Worm (Caenorhabditis elegans) whole organism, late embryonic: ENCODE data around the gene F08G12.1.

Experiments
- C08G9.2 ChIP-seq: sonication (generic microtip); optimal IDR thresholded peaks from 2 replicates; lab custom pipeline; 2016; ENCODE audit warnings: mild to moderate bottlenecking, missing genetic modification characterization, moderate library complexity, missing compliant biosample characterization
- F13H6.1 ChIP-seq: sonication (generic microtip); optimal IDR thresholded peaks from 2 replicates; lab custom pipeline; 2016; ENCODE audit warnings: missing genetic modification characterization, missing compliant biosample characterization
- K09A11.1 ChIP-seq: sonication (generic microtip); optimal IDR thresholded peaks from 2 replicates; lab custom pipeline; 2017; ENCODE audit warnings: antibody characterized with exemption, mild to moderate bottlenecking, missing genetic modification characterization, missing compliant biosample characterization; ENCODE audit not compliant: insufficient read depth
- ceh-14 ChIP-seq: sonication (generic microtip); optimal IDR thresholded peaks from 2 replicates; lab custom pipeline; 2016; ENCODE audit warnings: missing genotype, missing genetic modification characterization, missing compliant biosample characterization
- ceh-18 ChIP-seq: sonication (generic microtip); optimal IDR thresholded peaks from 2 replicates; lab custom pipeline; 2016; ENCODE audit warnings: missing genetic modification characterization, missing compliant biosample characterization
- ceh-19 ChIP-seq: fragments of 200-800 bp; sonication (Bioruptor generic); optimal IDR thresholded peaks from 2 replicates; lab custom pipeline; 2018; ENCODE audit warnings: mild to moderate bottlenecking, missing genetic modification characterization, missing compliant biosample characterization
- ceh-2 ChIP-seq: sonication (generic microtip); optimal IDR thresholded peaks from 2 replicates; lab custom pipeline; 2016; ENCODE audit warnings: missing genotype, missing genetic modification characterization, missing compliant biosample characterization
- ceh-24 ChIP-seq: sonication (generic microtip); optimal IDR thresholded peaks from 2 replicates; lab custom pipeline; 2016; ENCODE audit warnings: mild to moderate bottlenecking, missing genetic modification characterization, missing compliant biosample characterization
- ceh-30 ChIP-seq: fragments of 150-350 bp; optimal IDR thresholded peaks from 2 replicates; lab custom pipeline; 2014; ENCODE audit warnings: missing biosample characterization, missing genetic modification characterization
- ceh-31 ChIP-seq: sonication (generic microtip); optimal IDR thresholded peaks from 2 replicates; lab custom pipeline; 2016; ENCODE audit warnings: missing genetic modification characterization, missing compliant biosample characterization
- ceh-34 ChIP-seq: sonication (generic microtip); optimal IDR thresholded peaks from 2 replicates; lab custom pipeline; 2016; ENCODE audit warnings: mild to moderate bottlenecking, missing genetic modification characterization, missing compliant biosample characterization
- ceh-48 ChIP-seq: sonication (generic microtip); optimal IDR thresholded peaks from 2 replicates; lab custom pipeline; 2016; ENCODE audit warnings: missing genetic modification characterization, inconsistent platforms, missing compliant biosample characterization
- ceh-9 ChIP-seq: sonication (generic microtip); optimal IDR thresholded peaks from 2 replicates; lab custom pipeline; 2016; ENCODE audit warnings: mild to moderate bottlenecking, missing genetic modification characterization, inconsistent platforms, missing compliant biosample characterization
- che-1 ChIP-seq: sonication (generic microtip); optimal IDR thresholded peaks from 2 replicates; lab custom pipeline; 2016; ENCODE audit warnings: mild to moderate bottlenecking, missing genetic modification characterization, missing compliant biosample characterization
- dmd-4 ChIP-seq: sonication (generic microtip); optimal IDR thresholded peaks from 2 replicates; lab custom pipeline; 2016; ENCODE audit warnings: borderline replicate concordance, missing genetic modification characterization, missing compliant biosample characterization
- dve-1 ChIP-seq: sonication (generic microtip); optimal IDR thresholded peaks from 2 replicates; lab custom pipeline; 2017; ENCODE audit warnings: antibody characterized with exemption, mild to moderate bottlenecking, missing genetic modification characterization, missing compliant biosample characterization
- elt-2 ChIP-seq: sonication (generic microtip); optimal IDR thresholded peaks from 2 replicates; lab custom pipeline; 2016; ENCODE audit warnings: missing genetic modification reagents, missing genetic modification characterization, missing compliant biosample characterization
- ets-4 ChIP-seq: sonication (generic microtip); optimal IDR thresholded peaks from 2 replicates; lab custom pipeline; 2016; ENCODE audit warnings: missing genetic modification characterization, missing compliant biosample characterization
- fax-1 ChIP-seq: sonication (generic microtip); optimal IDR thresholded peaks from 2 replicates; lab custom pipeline; 2016; ENCODE audit warnings: missing genotype, missing genetic modification characterization, missing compliant biosample characterization
- fkh-10 ChIP-seq: fragments of 150-350 bp; optimal IDR thresholded peaks from 2 replicates; lab custom pipeline; 2014; ENCODE audit warnings: missing biosample characterization, missing genetic modification reagents, missing genetic modification characterization
- gmeb-2 ChIP-seq: sonication (generic microtip); optimal IDR thresholded peaks from 2 replicates; lab custom pipeline; 2016; ENCODE audit warnings: missing genetic modification characterization, inconsistent platforms, missing compliant biosample characterization
- hlh-13 ChIP-seq: fragments of 200-800 bp; sonication (Bioruptor generic); optimal IDR thresholded peaks from 2 replicates; lab custom pipeline; 2018; ENCODE audit warnings: mild to moderate bottlenecking, missing genetic modification characterization, missing compliant biosample characterization
- hlh-30 ChIP-seq: sonication (generic microtip); optimal IDR thresholded peaks from 2 replicates; lab custom pipeline; 2017; ENCODE audit warnings: antibody characterized with exemption, missing genetic modification characterization, missing compliant biosample characterization; ENCODE audit not compliant: insufficient read depth
- hlh-6 ChIP-seq: sonication (generic microtip); optimal IDR thresholded peaks from 2 replicates; lab custom pipeline; 2016; ENCODE audit warnings: missing genotype, missing genetic modification characterization, missing compliant biosample characterization
- hlh-8 ChIP-seq: sonication (generic microtip); optimal IDR thresholded peaks from 2 replicates; lab custom pipeline; 2016; ENCODE audit warnings: missing genotype, missing genetic modification characterization, missing compliant biosample characterization
- madf-2 ChIP-seq: sonication (generic microtip); optimal IDR thresholded peaks from 2 replicates; lab custom pipeline; 2017; ENCODE audit warnings: missing genetic modification characterization, missing compliant biosample characterization
- mec-3 ChIP-seq: sonication (generic microtip); optimal IDR thresholded peaks from 2 replicates; lab custom pipeline; 2016; ENCODE audit warnings: borderline replicate concordance, missing genetic modification characterization, missing compliant biosample characterization
- nfya-1 ChIP-seq: sonication (generic microtip); optimal IDR thresholded peaks from 2 replicates; lab custom pipeline; 2017; ENCODE audit warnings: missing genetic modification characterization, mild to moderate bottlenecking, missing compliant biosample characterization, antibody characterized with exemption, moderate library complexity
- nhr-11 ChIP-seq: fragments of 150-350 bp; optimal IDR thresholded peaks from 2 replicates; lab custom pipeline; 2014; ENCODE audit warnings: missing biosample characterization, missing genetic modification characterization
- nhr-232 ChIP-seq: sonication (generic microtip); optimal IDR thresholded peaks from 2 replicates; lab custom pipeline; 2016; ENCODE audit warnings: missing genetic modification characterization, missing compliant biosample characterization
- npax-4 ChIP-seq: sonication (generic microtip); optimal IDR thresholded peaks from 2 replicates; lab custom pipeline; 2016; ENCODE audit warnings: missing genetic modification characterization, missing compliant biosample characterization
- pag-3 ChIP-seq: sonication (generic microtip); optimal IDR thresholded peaks from 2 replicates; lab custom pipeline; 2016; ENCODE audit warnings: missing compliant biosample characterization, missing genetic modification characterization, borderline replicate concordance
- pros-1 ChIP-seq: fragments of 150-350 bp; optimal IDR thresholded peaks from 2 replicates; lab custom pipeline; 2014; ENCODE audit warnings: missing biosample characterization, missing genetic modification reagents, missing genetic modification characterization
- ref-2 ChIP-seq: sonication (generic microtip); optimal IDR thresholded peaks from 2 replicates; lab custom pipeline; 2016; ENCODE audit warnings: missing genetic modification characterization, missing compliant biosample characterization
- rnt-1 ChIP-seq: sonication (generic microtip); optimal IDR thresholded peaks from 2 replicates; lab custom pipeline; 2016; ENCODE audit warnings: missing genetic modification characterization, missing compliant biosample characterization
- sdc-2 ChIP-seq: sonication (generic microtip); optimal IDR thresholded peaks from 2 replicates; lab custom pipeline; 2016; ENCODE audit warnings: missing genotype, missing genetic modification characterization, missing compliant biosample characterization
- sox-2 ChIP-seq: fragments of 200-800 bp; sonication (Bioruptor generic); IDR thresholded peaks from 2 replicates; pipeline ENCODE4 v1.3.6; 2022; ENCODE audit warnings: missing genetic modification reagents, missing genetic modification characterization, missing compliant biosample characterization
- syd-9 ChIP-seq: sonication (generic microtip); optimal IDR thresholded peaks from 2 replicates; lab custom pipeline; 2016; ENCODE audit warnings: mild to moderate bottlenecking, missing genetic modification characterization, moderate library complexity, missing compliant biosample characterization
- tbx-2 ChIP-seq: sonication (generic microtip); optimal IDR thresholded peaks from 2 replicates; lab custom pipeline; 2016; ENCODE audit warnings: missing genetic modification characterization, missing compliant biosample characterization
- unc-42 ChIP-seq: sonication (generic microtip); optimal IDR thresholded peaks from 2 replicates; lab custom pipeline; 2016; ENCODE audit warnings: missing genotype, missing genetic modification characterization, missing compliant biosample characterization
- unc-55 ChIP-seq: sonication (generic microtip); optimal IDR thresholded peaks from 2 replicates; lab custom pipeline; 2017; ENCODE audit warnings: missing biosample characterization, missing genetic modification reagents, missing genetic modification characterization
- zip-5 ChIP-seq: sonication (generic microtip); optimal IDR thresholded peaks from 2 replicates; lab custom pipeline; 2016; ENCODE audit warnings: missing genetic modification characterization, missing compliant biosample characterization

F08G12.1 gene

ce11 chrX:11316750-11317149 is 11.1 kb upstream of the F08G12.1 start, which contains the start of gene nlp-57:
TSS of gene nlp-57 (plus strand) at chrX:11317050.
- TF ChIP-seq hlh-13 (GFP tag; lab: Kevin White, UChicago), result no peak
- TF ChIP-seq dmd-4 (tag; lab: Kevin White, UChicago), result no peak
- no peak for TF ChIP-seq ceh-19
- no peak for TF ChIP-seq pag-3

ce11 chrX:11315392-11315791 is 9.7 kb upstream of the F08G12.1 start, which contains the start of gene F08G12.11:
TSS of gene F08G12.11 (minus strand) at chrX:11315572.
- TF ChIP-seq sox-2 (GFP tag; lab: Robert Waterston, UW), result no peak
- no peak for TF ChIP-seq ceh-31 (tag; lab: Kevin White, UChicago)
- no peak for TF ChIP-seq hlh-30 (tag; lab: Kevin White, UChicago)
- TF ChIP-seq dve-1 (tag; lab: Kevin White, UChicago), result no peak
- TF ChIP-seq nhr-11 (tag; lab: Kevin White, UChicago), result no peak
- TF ChIP-seq ceh-30 (tag; lab: Kevin White, UChicago), result no peak
- TF ChIP-seq ceh-19, result no peak
- no peak for TF ChIP-seq fkh-10
- no peak for TF ChIP-seq che-1 (tag; lab: Kevin White, UChicago)
- TF ChIP-seq zip-5, result no peak
- TF ChIP-seq fax-1, result no peak
- no peak for TF ChIP-seq K09A11.1 (tag; lab: Kevin White, UChicago)
- TF ChIP-seq gmeb-2, result no peak

- TF ChIP-seq elt-2 (tag; lab: Kevin White, UChicago) (peak; percentile 1), npax-4 (tag; lab: Kevin White, UChicago) (no peak), nhr-232 (no peak), ets-4 (tag; lab: Kevin White, UChicago) (no peak), ceh-24 (no peak)
These were observed 4.7 kb upstream of the F08G12.1 start, which contains the start of gene F08G12.5 for ce11 chrX:11310285-11310838. TSS of gene F08G12.5 (minus strand) at chrX:11310285.

ce11 chrX:11307056-11307455 is 1.4 kb upstream of the F08G12.1 start, which contains the start of gene vhl-1:
TSS of gene vhl-1 (plus strand) at chrX:11307356.
- TF ChIP-seq F13H6.1 (tag; lab: Kevin White, UChicago) (no peak), pros-1 (tag; lab: Kevin White, UChicago) (no peak), hlh-13 (GFP tag; lab: Kevin White, UChicago) (no peak), nhr-232 (no peak)

- TF ChIP-seq ceh-14, result peak; percentile 63
- no peak for TF ChIP-seq ceh-9 (tag; lab: Kevin White, UChicago)
- TF ChIP-seq hlh-6 (tag; lab: Kevin White, UChicago), result peak; percentile 61
- peak; percentile 84 for TF ChIP-seq ceh-18 (tag; lab: Kevin White, UChicago)
- peak; percentile 80 for TF ChIP-seq unc-55 (GFP tag; lab: Kevin White, UChicago)
- TF ChIP-seq madf-2, result peak; percentile 22
- TF ChIP-seq C08G9.2 (tag; lab: Kevin White, UChicago), result peak; percentile 33
- TF ChIP-seq ceh-31 (tag; lab: Kevin White, UChicago), result peak; percentile 82
- TF ChIP-seq mec-3 (tag; lab: Kevin White, UChicago), result no peak
- TF ChIP-seq ref-2, result peak; percentile 68
- TF ChIP-seq nfya-1 (tag; lab: Kevin White, UChicago), result peak; percentile 83
- TF ChIP-seq rnt-1, result peak; percentile 51
- peak; percentile 41 for TF ChIP-seq unc-42
- peak; percentile 55 for TF ChIP-seq ets-4 (tag; lab: Kevin White, UChicago)
- TF ChIP-seq ceh-19, result peak; percentile 41
- no peak for TF ChIP-seq ceh-48 (tag; lab: Kevin White, UChicago)
- TF ChIP-seq pros-1 (tag; lab: Kevin White, UChicago), result peak; percentile 44
- peak; percentile 62 for TF ChIP-seq elt-2 (tag; lab: Kevin White, UChicago)
- peak; percentile 54 for TF ChIP-seq ceh-2 (tag; lab: Kevin White, UChicago)
- peak; percentile 85 for TF ChIP-seq ceh-34
- peak; percentile 3 for TF ChIP-seq dmd-4 (tag; lab: Kevin White, UChicago)
- peak; percentile 10 for TF ChIP-seq syd-9
- no peak for TF ChIP-seq hlh-8
- TF ChIP-seq sdc-2 (tag; lab: Kevin White, UChicago), result peak; percentile 49
- TF ChIP-seq tbx-2 (tag; lab: Kevin White, UChicago), result peak; percentile 86
- TF ChIP-seq fax-1, result no peak
These were observed 5.9 kb downstream of the F08G12.1 start, which contains the start of the genes snrp-40.1 and F08G12.3 for ce11 chrX:11299642-11300307. TSS of gene snrp-40.1 (minus strand) at chrX:11299784. TSS of gene F08G12.3 (plus strand) at chrX:11300257.
